Fruit fly (Drosophila melanogaster) whole organism, embryonic: Measurements from ENCODE around the gene CG46397.

Source experiments
- CG10462 ChIP-seq: fragments of 200-800 bp; sonication (Bioruptor generic); optimal IDR thresholded peaks from 2 replicates; lab custom pipeline; 2016; ENCODE audit warnings: missing biosample characterization, missing genetic modification characterization
- CG10543 ChIP-seq: fragments of 200-800 bp; sonication (Bioruptor generic); optimal IDR thresholded peaks from 3 replicates; lab custom pipeline; 2017; ENCODE audit warnings: missing biosample characterization, mild to moderate bottlenecking, missing genetic modification characterization, moderate library complexity
- CG1647 ChIP-seq: fragments of 200-800 bp; sonication (Bioruptor generic); optimal IDR thresholded peaks from 3 replicates; lab custom pipeline; 2016; ENCODE audit warnings: missing biosample characterization, missing genetic modification characterization
- CG17912 ChIP-seq: fragments of 200-800 bp; sonication (Bioruptor generic); optimal IDR thresholded peaks from 2 replicates; lab custom pipeline; 2018; ENCODE audit warnings: missing biosample characterization, mild to moderate bottlenecking, missing genetic modification characterization
- CG18011 ChIP-seq: fragments of 200-800 bp; sonication (Bioruptor generic); optimal IDR thresholded peaks from 2 replicates; lab custom pipeline; 2017; ENCODE audit warnings: missing biosample characterization, missing genetic modification characterization, mild to moderate bottlenecking, moderate library complexity, missing genotype
- CG31388 ChIP-seq: fragments of 200-800 bp; sonication (Bioruptor generic); optimal IDR thresholded peaks from 2 replicates; lab custom pipeline; 2016; ENCODE audit warnings: missing biosample characterization, missing genetic modification characterization
- CG33213 ChIP-seq: fragments of 200-800 bp; sonication (Bioruptor generic); optimal IDR thresholded peaks from 3 replicates; lab custom pipeline; 2016; ENCODE audit warnings: missing biosample characterization, missing genetic modification characterization
- CG42726 ChIP-seq: fragments of 200-800 bp; sonication (Bioruptor generic); IDR thresholded peaks from 2 replicates; pipeline ENCODE4 v1.3.6; 2022; ENCODE audit warnings: missing biosample characterization, missing genetic modification characterization; ENCODE audit not compliant: partially characterized antibody
- CG5180 ChIP-seq: fragments of 200-800 bp; sonication (Bioruptor generic); optimal IDR thresholded peaks from 3 replicates; lab custom pipeline; 2017; ENCODE audit warnings: missing biosample characterization, missing genetic modification characterization, mild to moderate bottlenecking, moderate library complexity, missing genetic modification reagents
- CG7271 ChIP-seq: fragments of 200-800 bp; sonication (Bioruptor generic); optimal IDR thresholded peaks from 2 replicates; lab custom pipeline; 2018; ENCODE audit warnings: missing biosample characterization, mild to moderate bottlenecking, missing genetic modification characterization, moderate library complexity
- CG7357 ChIP-seq: fragments of 200-800 bp; sonication (Bioruptor generic); IDR thresholded peaks from 3 replicates; pipeline ENCODE4 v1.3.6; 2022; ENCODE audit warnings: missing biosample characterization, missing genetic modification characterization
- CG7963 ChIP-seq: fragments of 200-800 bp; sonication (Bioruptor generic); IDR thresholded peaks from 3 replicates; pipeline ENCODE4 v1.3.6; 2022; ENCODE audit warnings: missing biosample characterization, missing genetic modification characterization; ENCODE audit not compliant: partially characterized antibody
- D19B ChIP-seq: fragments of 200-800 bp; sonication (Bioruptor generic); optimal IDR thresholded peaks from 2 replicates; lab custom pipeline; 2017; ENCODE audit warnings: missing biosample characterization, mild to moderate bottlenecking, missing genetic modification characterization
- Deaf1 ChIP-seq: fragments of 200-800 bp; optimal IDR thresholded peaks from 3 replicates; lab custom pipeline; 2019; ENCODE audit warnings: missing biosample characterization, mild to moderate bottlenecking, missing genetic modification characterization, moderate library complexity
- Doc2 ChIP-seq: fragments of 200-800 bp; sonication (Bioruptor generic); IDR thresholded peaks from 2 replicates; pipeline ENCODE4 v1.3.6; 2022; ENCODE audit warnings: missing biosample characterization, missing genetic modification characterization
- Fer1 ChIP-seq: fragments of 200-800 bp; sonication (Bioruptor generic); optimal IDR thresholded peaks from 2 replicates; lab custom pipeline; 2017; ENCODE audit warnings: missing biosample characterization, mild to moderate bottlenecking, missing genetic modification characterization
- Fer2 ChIP-seq: fragments of 200-800 bp; sonication (Bioruptor generic); optimal IDR thresholded peaks from 2 replicates; lab custom pipeline; 2018; ENCODE audit warnings: missing biosample characterization, mild to moderate bottlenecking, missing genetic modification characterization, moderate library complexity
- GATAe ChIP-seq: fragments of 200-800 bp; sonication (Bioruptor generic); conservative IDR thresholded peaks from 2 replicates; pipeline ENCODE4 v1.3.6; 2022; ENCODE audit warnings: missing biosample characterization, missing genetic modification characterization
- Gug ChIP-seq: fragments of 200-800 bp; sonication (Bioruptor generic); IDR thresholded peaks from 4 replicates; pipeline ENCODE4 v1.3.6; 2022; ENCODE audit warnings: missing biosample characterization, missing genetic modification characterization
- H2.0 ChIP-seq: fragments of 200-800 bp; sonication (Bioruptor generic); IDR thresholded peaks from 2 replicates; pipeline ENCODE4 v1.3.6; 2022; ENCODE audit warnings: missing biosample characterization, missing genetic modification characterization
- HLH3B ChIP-seq: fragments of 200-800 bp; sonication (Bioruptor generic); IDR thresholded peaks from 2 replicates; pipeline ENCODE4 v1.3.6; 2022; ENCODE audit warnings: missing biosample characterization, missing genetic modification characterization
- Hmr ChIP-seq: fragments of 200-800 bp; sonication (Bioruptor generic); optimal IDR thresholded peaks from 3 replicates; lab custom pipeline; 2017; ENCODE audit warnings: mild to moderate bottlenecking, missing biosample characterization, missing genetic modification reagents, missing genetic modification characterization
- Jarid2 ChIP-seq: fragments of 200-800 bp; sonication (Bioruptor generic); optimal IDR thresholded peaks from 3 replicates; lab custom pipeline; 2017; ENCODE audit warnings: mild to moderate bottlenecking, missing biosample characterization, missing genetic modification reagents, missing genetic modification characterization
- Mad ChIP-seq: fragments of 200-800 bp; sonication (Bioruptor generic); optimal IDR thresholded peaks from 2 replicates; lab custom pipeline; 2016; ENCODE audit warnings: missing biosample characterization, missing genetic modification characterization
- Mrtf ChIP-seq: fragments of 200-800 bp; sonication (Bioruptor generic); IDR thresholded peaks from 3 replicates; pipeline ENCODE4 v1.3.6; 2022; ENCODE audit warnings: missing biosample characterization, missing genetic modification characterization
- Nf-YB ChIP-seq: fragments of 200-800 bp; sonication (Bioruptor generic); optimal IDR thresholded peaks from 3 replicates; lab custom pipeline; 2019; ENCODE audit warnings: missing biosample characterization, mild to moderate bottlenecking, missing genetic modification characterization, moderate library complexity
- PHDP ChIP-seq: fragments of 200-800 bp; sonication (Bioruptor generic); optimal IDR thresholded peaks from 3 replicates; lab custom pipeline; 2018; ENCODE audit warnings: missing biosample characterization, mild to moderate bottlenecking, missing genetic modification characterization, moderate library complexity
- Sin3A ChIP-seq: fragments of >200 bp; optimal IDR thresholded peaks from 2 replicates; lab custom pipeline; 2018
- Spps ChIP-seq: fragments of 200-800 bp; sonication (Bioruptor generic); optimal IDR thresholded peaks from 2 replicates; lab custom pipeline; 2018; ENCODE audit warnings: missing biosample characterization, mild to moderate bottlenecking, missing genetic modification characterization
- Sry-β ChIP-seq: fragments of 200-800 bp; sonication (Bioruptor generic); optimal IDR thresholded peaks from 2 replicates; lab custom pipeline; 2018; ENCODE audit warnings: missing biosample characterization, mild to moderate bottlenecking, missing genetic modification characterization, moderate library complexity
- Vsx1 ChIP-seq: fragments of 200-800 bp; sonication (Bioruptor generic); optimal IDR thresholded peaks from 2 replicates; lab custom pipeline; 2017; ENCODE audit warnings: missing biosample characterization, mild to moderate bottlenecking, missing genetic modification characterization, missing genetic modification reagents
- YL-1 ChIP-seq: fragments of 200-800 bp; sonication (Bioruptor generic); optimal IDR thresholded peaks from 3 replicates; lab custom pipeline; 2017; ENCODE audit warnings: missing biosample characterization, mild to moderate bottlenecking, missing genetic modification characterization
- ab ChIP-seq: fragments of 200-800 bp; sonication (Bioruptor generic); optimal IDR thresholded peaks from 2 replicates; lab custom pipeline; 2016; ENCODE audit warnings: missing biosample characterization, missing genetic modification characterization
- bowl ChIP-seq: fragments of 200-800 bp; sonication (Bioruptor generic); IDR thresholded peaks from 2 replicates; pipeline ENCODE4 v1.3.6; 2022; ENCODE audit warnings: missing biosample characterization, missing genetic modification characterization
- cad ChIP-seq: fragments of >200 bp; optimal IDR thresholded peaks from 2 replicates; lab custom pipeline; 2017; ENCODE audit warnings: missing biosample characterization, missing genetic modification characterization
- corto ChIP-seq: fragments of 200-800 bp; sonication (Bioruptor generic); optimal IDR thresholded peaks from 2 replicates; lab custom pipeline; 2016; ENCODE audit warnings: missing biosample characterization, mild to moderate bottlenecking, missing genetic modification characterization, moderate library complexity
- cwo ChIP-seq: fragments of 200-800 bp; sonication (Bioruptor generic); optimal IDR thresholded peaks from 3 replicates; lab custom pipeline; 2017; ENCODE audit warnings: missing biosample characterization, missing genetic modification characterization, mild to moderate bottlenecking, moderate library complexity, missing genetic modification reagents
- eyg ChIP-seq: fragments of 200-800 bp; sonication (Bioruptor generic); optimal IDR thresholded peaks from 3 replicates; lab custom pipeline; 2016; ENCODE audit warnings: missing biosample characterization, missing genetic modification characterization
- fd64A ChIP-seq: fragments of 200-800 bp; sonication (Bioruptor generic); optimal IDR thresholded peaks from 3 replicates; lab custom pipeline; 2018; ENCODE audit warnings: missing biosample characterization, mild to moderate bottlenecking, missing genetic modification characterization
- jigr1 ChIP-seq: fragments of 200-800 bp; sonication (Bioruptor generic); IDR thresholded peaks from 3 replicates; pipeline ENCODE4 v1.3.6; 2022; ENCODE audit warnings: missing biosample characterization, missing genetic modification characterization
- lab ChIP-seq: fragments of 200-800 bp; sonication (Bioruptor generic); optimal IDR thresholded peaks from 3 replicates; lab custom pipeline; 2017; ENCODE audit warnings: missing biosample characterization, missing genetic modification characterization, mild to moderate bottlenecking, moderate library complexity, missing genetic modification reagents
- nau ChIP-seq: fragments of 200-800 bp; sonication (Bioruptor generic); optimal IDR thresholded peaks from 3 replicates; lab custom pipeline; 2017; ENCODE audit warnings: missing biosample characterization, mild to moderate bottlenecking, missing genetic modification characterization, missing genetic modification reagents
- phol ChIP-seq: fragments of 200-800 bp; sonication (Bioruptor generic); optimal IDR thresholded peaks from 3 replicates; lab custom pipeline; 2018; ENCODE audit warnings: missing biosample characterization, mild to moderate bottlenecking, missing genetic modification characterization, moderate library complexity
- prd ChIP-seq, 3 experiments: fragments of >200 bp in 2 of 3; fragments of 200-800 bp in 1 of 3; sonication (Bioruptor generic) in 1 of 3; optimal IDR thresholded peaks in 2 of 3; IDR thresholded peaks in 1 of 3; 2 replicates in 2 of 3; 3 replicates in 1 of 3; pipeline versions ENCODE4 v1.3.6 to Lab custom; 2017 to 2022; ENCODE audit warnings: missing biosample characterization in 1 of 3, missing genetic modification characterization in 1 of 3
- row ChIP-seq: fragments of 200-800 bp; sonication (Bioruptor generic); IDR thresholded peaks from 3 replicates; pipeline ENCODE4 v1.3.6; 2022; ENCODE audit warnings: missing biosample characterization, missing genetic modification characterization
- shn ChIP-seq: fragments of 200-800 bp; sonication (Bioruptor generic); optimal IDR thresholded peaks from 3 replicates; lab custom pipeline; 2016; ENCODE audit warnings: missing biosample characterization, missing genetic modification characterization
- sob ChIP-seq: fragments of 200-800 bp; sonication (Bioruptor generic); IDR thresholded peaks from 2 replicates; pipeline ENCODE4 v1.3.6; 2022; ENCODE audit warnings: missing biosample characterization, missing genetic modification characterization
- tgo ChIP-seq: fragments of 200-800 bp; sonication (Bioruptor generic); IDR thresholded peaks from 3 replicates; pipeline ENCODE4 v1.3.6; 2022; ENCODE audit warnings: missing biosample characterization, missing genetic modification characterization
- wek ChIP-seq: fragments of 200-800 bp; sonication (Bioruptor generic); optimal IDR thresholded peaks from 3 replicates; lab custom pipeline; 2018; ENCODE audit warnings: missing biosample characterization, mild to moderate bottlenecking, missing genetic modification characterization, moderate library complexity
- wor ChIP-seq: fragments of 200-800 bp; sonication (Bioruptor generic); IDR thresholded peaks from 2 replicates; pipeline ENCODE4 v1.3.6; 2022; ENCODE audit warnings: missing biosample characterization, missing genetic modification characterization
- yki ChIP-seq: fragments of >200 bp; optimal IDR thresholded peaks from 3 replicates; lab custom pipeline; 2018

Gene CG46397

DNA sequence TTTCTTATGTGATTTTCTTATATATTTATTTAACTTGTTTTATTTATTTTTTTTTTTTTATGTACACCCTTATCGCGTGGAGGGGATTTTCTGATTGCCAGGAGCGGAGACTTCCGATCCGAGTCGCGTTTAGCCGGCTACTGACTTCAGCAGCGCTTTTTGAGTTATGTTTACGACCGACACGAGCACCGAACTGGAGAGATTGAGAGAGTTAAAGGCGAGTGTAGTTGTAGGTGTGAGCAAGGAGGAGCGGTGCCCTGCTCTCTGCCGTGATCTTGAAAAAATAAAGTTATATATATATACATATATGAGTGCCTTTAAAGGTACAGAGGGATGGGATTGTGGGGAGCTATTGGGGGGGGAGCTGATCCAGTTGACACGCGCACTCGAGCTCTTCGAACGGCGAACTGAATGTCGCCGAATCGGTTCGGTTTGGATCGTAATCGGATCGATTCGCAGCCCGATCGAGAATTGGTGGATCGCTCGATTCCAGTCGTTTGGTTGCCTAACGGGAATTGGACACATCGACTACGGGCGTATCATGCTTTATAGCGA lies 42.0 kb downstream of the CG46397 start, which contains the start of gene rost:
rost (minus strand) TSS at position 503 of the 555 bp plus-strand sequence.
- no peak for TF ChIP-seq shn (GFP tag; lab: Kevin White, UChicago)
- TF ChIP-seq wor: no peak
- no peak for TF ChIP-seq tgo
- no peak for TF ChIP-seq cad
- peak; percentile 25 for TF ChIP-seq lab (GFP tag; lab: Kevin White, UChicago)
- no peak for TF ChIP-seq CG42726
- TF ChIP-seq Nf-YB (GFP tag; lab: Kevin White, UChicago): no peak
- no peak for TF ChIP-seq Fer1 (GFP tag; lab: Kevin White, UChicago)
- TF ChIP-seq Hmr: no peak
- TF ChIP-seq sob (GFP tag; lab: Robert Waterston, UW): no peak
- no peak for TF ChIP-seq Mad (GFP tag; lab: Kevin White, UChicago)
- TF ChIP-seq CG1647: no peak
- peak; percentile 94 for TF ChIP-seq Deaf1 (tag; lab: Kevin White, UChicago)
- no peak for TF ChIP-seq Fer2 (tag; lab: Kevin White, UChicago)
- TF ChIP-seq wek (GFP tag; lab: Kevin White, UChicago): no peak
- no peak for TF ChIP-seq Doc2
- no peak for TF ChIP-seq HLH3B (GFP tag; lab: Robert Waterston, UW)
- no peak for TF ChIP-seq YL-1 (GFP tag; lab: Kevin White, UChicago)
- TF ChIP-seq phol (tag; lab: Kevin White, UChicago): no peak
- TF ChIP-seq row: no peak
- no peak for TF ChIP-seq CG7357 (GFP tag; lab: Robert Waterston, UW)
- no peak for TF ChIP-seq Spps (tag; lab: Kevin White, UChicago)
- no peak for TF ChIP-seq bowl
- TF ChIP-seq nau: no peak
- peak; percentile 40 for TF ChIP-seq cwo (GFP tag; lab: Kevin White, UChicago)
- no peak for TF ChIP-seq Gug (GFP tag; lab: Robert Waterston, UW)
- TF ChIP-seq H2.0 (GFP tag; lab: Robert Waterston, UW): no peak
- peak; percentile 51 for TF ChIP-seq corto (GFP tag; lab: Kevin White, UChicago)
- TF ChIP-seq eyg: no peak
- no peak for TF ChIP-seq PHDP (tag; lab: Kevin White, UChicago)
- TF ChIP-seq GATAe (GFP tag; lab: Robert Waterston, UW): no peak
- TF ChIP-seq Sry-β (GFP tag; lab: Kevin White, UChicago): no peak
- TF ChIP-seq Sin3A: no peak
- no peak for TF ChIP-seq CG7271 (tag; lab: Kevin White, UChicago)
- TF ChIP-seq CG31388 (GFP tag; lab: Kevin White, UChicago): no peak
- TF ChIP-seq ab (GFP tag; lab: Kevin White, UChicago): no peak
- no peak for TF ChIP-seq CG7963 (GFP tag; lab: Robert Waterston, UW)
- no peak for TF ChIP-seq fd64A
- no peak for TF ChIP-seq Vsx1 (GFP tag; lab: Kevin White, UChicago)
- TF ChIP-seq prd (optimal IDR thresholded peaks at IDR 0.05; lab: Kevin White, UChicago): no peak
- TF ChIP-seq prd (GFP tag; IDR thresholded peaks at IDR 0.05; lab: Robert Waterston, UW): no peak
- no peak for TF ChIP-seq yki (lab: Kevin White, UChicago)
- TF ChIP-seq D19B (GFP tag; lab: Kevin White, UChicago): no peak
- TF ChIP-seq jigr1 (GFP tag; lab: Robert Waterston, UW): no peak
- no peak for TF ChIP-seq CG18011 (GFP tag; lab: Kevin White, UChicago)
- TF ChIP-seq Mrtf (GFP tag; lab: Robert Waterston, UW): no peak
- no peak for TF ChIP-seq CG17912 (GFP tag; lab: Kevin White, UChicago)
- no peak for TF ChIP-seq CG10462 (GFP tag; lab: Kevin White, UChicago)
- TF ChIP-seq Jarid2 (GFP tag; lab: Kevin White, UChicago): peak; percentile 41
- peak; percentile 77 for TF ChIP-seq CG5180 (GFP tag; lab: Kevin White, UChicago)
- peak; percentile 75 for TF ChIP-seq CG10543 (GFP tag; lab: Kevin White, UChicago)
- no peak for TF ChIP-seq CG33213
